Fruit fly (Drosophila melanogaster) whole organism, wandering third instar larva: Measurements from ENCODE around the gene CG5618.

ENCODE experiments used
- Hnf4 ChIP-seq: fragments of 200-800 bp; sonication (Bioruptor generic); optimal IDR thresholded peaks from 2 replicates; lab custom pipeline; 2016; ENCODE audit warnings: missing biosample characterization, mild to moderate bottlenecking, missing genetic modification characterization
- OdsH ChIP-seq: fragments of 200-800 bp; sonication (Bioruptor generic); optimal IDR thresholded peaks from 2 replicates; lab custom pipeline; 2016; ENCODE audit warnings: missing biosample characterization, mild to moderate bottlenecking, missing genetic modification characterization
- br ChIP-seq: fragments of 200-800 bp; sonication (Bioruptor generic); optimal IDR thresholded peaks from 2 replicates; lab custom pipeline; 2016; ENCODE audit warnings: missing biosample characterization, missing genetic modification characterization
- fru ChIP-seq: fragments of 200-800 bp; sonication (Bioruptor generic); optimal IDR thresholded peaks from 3 replicates; lab custom pipeline; 2016; ENCODE audit warnings: missing biosample characterization, mild to moderate bottlenecking, missing genetic modification characterization
- tai ChIP-seq: sonication (Bioruptor generic); optimal IDR thresholded peaks from 2 replicates; lab custom pipeline; 2016; ENCODE audit warnings: missing biosample characterization, missing genetic modification characterization

- TF ChIP-seq OdsH (GFP tag; lab: Kevin White, UChicago), result no peak
- TF ChIP-seq tai (GFP tag; lab: Kevin White, UChicago), result no peak
- TF ChIP-seq fru, result no peak
- TF ChIP-seq br, result no peak
- TF ChIP-seq Hnf4 (GFP tag; lab: Kevin White, UChicago), result no peak
Observed at dm6 chr3L:20342334-20342733, 10.9 kb upstream of the CG5618 start, which contains the start of gene Spn77Bc.
